Fruit fly (Drosophila melanogaster) whole organism, embryonic: ENCODE data around the gene CG45045.

Source experiments
- Aef1 ChIP-seq: fragments of 200-800 bp; sonication (Bioruptor generic); IDR thresholded peaks from 3 replicates; pipeline ENCODE4 v1.3.6; 2022; ENCODE audit warnings: missing biosample characterization, missing genetic modification characterization
- C15 ChIP-seq: fragments of 200-800 bp; sonication (Bioruptor generic); IDR thresholded peaks from 3 replicates; pipeline ENCODE4 v1.3.6; 2022; ENCODE audit warnings: missing biosample characterization, missing genetic modification characterization
- CG10267 ChIP-seq: fragments of 200-800 bp; sonication (Bioruptor generic); optimal IDR thresholded peaks from 2 replicates; lab custom pipeline; 2018; ENCODE audit warnings: missing biosample characterization, mild to moderate bottlenecking, missing genetic modification characterization, moderate library complexity
- CG12659 ChIP-seq: fragments of 200-800 bp; sonication (Bioruptor generic); optimal IDR thresholded peaks from 3 replicates; lab custom pipeline; 2017; ENCODE audit warnings: mild to moderate bottlenecking, missing biosample characterization, missing genetic modification reagents, missing genetic modification characterization
- CG13296 ChIP-seq: fragments of 200-800 bp; sonication (Bioruptor generic); optimal IDR thresholded peaks from 3 replicates; lab custom pipeline; 2018; ENCODE audit warnings: missing biosample characterization, mild to moderate bottlenecking, missing genetic modification characterization
- CG13424 ChIP-seq: fragments of 200-800 bp; sonication (Bioruptor generic); optimal IDR thresholded peaks from 2 replicates; lab custom pipeline; 2019; ENCODE audit warnings: missing biosample characterization, mild to moderate bottlenecking, missing genetic modification characterization, moderate library complexity
- CG13624 ChIP-seq: fragments of 200-800 bp; sonication (Bioruptor generic); optimal IDR thresholded peaks from 2 replicates; lab custom pipeline; 2016; ENCODE audit warnings: missing biosample characterization, missing genetic modification characterization
- CG14710 ChIP-seq: fragments of 200-800 bp; sonication (Bioruptor generic); optimal IDR thresholded peaks from 3 replicates; lab custom pipeline; 2019; ENCODE audit warnings: missing biosample characterization, mild to moderate bottlenecking, missing genetic modification characterization, moderate library complexity
- CG15601 ChIP-seq: fragments of 200-800 bp; sonication (Bioruptor generic); optimal IDR thresholded peaks from 3 replicates; lab custom pipeline; 2019; ENCODE audit warnings: missing biosample characterization, mild to moderate bottlenecking, missing genetic modification characterization, moderate library complexity
- CG17361 ChIP-seq: fragments of 200-800 bp; sonication (Bioruptor generic); IDR thresholded peaks from 3 replicates; pipeline ENCODE4 v1.3.6; 2022; ENCODE audit warnings: missing biosample characterization, missing genetic modification characterization
- CG18476 ChIP-seq: fragments of 200-800 bp; sonication (Bioruptor generic); optimal IDR thresholded peaks from 2 replicates; lab custom pipeline; 2016; ENCODE audit warnings: missing biosample characterization, mild to moderate bottlenecking, missing genetic modification characterization
- CG2129 ChIP-seq: fragments of 200-800 bp; sonication (Bioruptor generic); IDR thresholded peaks from 2 replicates; pipeline ENCODE4 v1.3.6; 2022; ENCODE audit warnings: missing biosample characterization, missing genetic modification characterization; ENCODE audit not compliant: partially characterized antibody
- CG31441 ChIP-seq: fragments of 200-800 bp; sonication (Bioruptor generic); IDR thresholded peaks from 2 replicates; pipeline ENCODE4 v1.3.6; 2022; ENCODE audit warnings: missing biosample characterization, missing genetic modification characterization
- CG3847 ChIP-seq: fragments of 200-800 bp; sonication (Bioruptor generic); IDR thresholded peaks from 2 replicates; pipeline ENCODE4 v1.3.6; 2022; ENCODE audit warnings: missing biosample characterization, missing genetic modification characterization
- CG4404 ChIP-seq: fragments of 200-800 bp; sonication (Bioruptor generic); IDR thresholded peaks from 2 replicates; pipeline ENCODE4 v1.3.6; 2022; ENCODE audit warnings: missing biosample characterization, missing genetic modification characterization
- CG4707 ChIP-seq: fragments of 200-800 bp; sonication (Bioruptor generic); optimal IDR thresholded peaks from 2 replicates; lab custom pipeline; 2018; ENCODE audit warnings: missing biosample characterization, mild to moderate bottlenecking, missing genetic modification characterization, moderate library complexity
- CG6791 ChIP-seq: fragments of 200-800 bp; sonication (Bioruptor generic); IDR thresholded peaks from 3 replicates; pipeline ENCODE4 v1.3.6; 2022; ENCODE audit warnings: missing biosample characterization, missing genetic modification characterization; ENCODE audit not compliant: partially characterized antibody
- CG6854 ChIP-seq: fragments of 200-800 bp; sonication (Bioruptor generic); optimal IDR thresholded peaks from 3 replicates; lab custom pipeline; 2017; ENCODE audit warnings: missing biosample characterization, mild to moderate bottlenecking, missing genetic modification characterization
- CG7372 ChIP-seq: fragments of 200-800 bp; sonication (Bioruptor generic); IDR thresholded peaks from 2 replicates; pipeline ENCODE4 v1.3.6; 2022; ENCODE audit warnings: missing biosample characterization, missing genetic modification characterization
- CG8290 ChIP-seq, 3 experiments: fragments of 200-800 bp; sonication (Bioruptor generic); optimal IDR thresholded peaks; 2 replicates each; lab custom pipeline; 2016 to 2019; ENCODE audit warnings: missing biosample characterization in 3 of 3, missing genetic modification characterization in 3 of 3, mild to moderate bottlenecking in 2 of 3, moderate library complexity in 1 of 3
- CG8478 ChIP-seq: fragments of >200 bp; optimal IDR thresholded peaks from 2 replicates; lab custom pipeline; 2018
- NFAT ChIP-seq: fragments of 200-800 bp; sonication (Bioruptor generic); IDR thresholded peaks from 2 replicates; pipeline ENCODE4 v1.3.6; 2022; ENCODE audit warnings: missing biosample characterization, missing genetic modification characterization
- Nf-YC ChIP-seq: fragments of 200-800 bp; optimal IDR thresholded peaks from 3 replicates; lab custom pipeline; 2019; ENCODE audit warnings: missing biosample characterization, mild to moderate bottlenecking, missing genetic modification characterization, moderate library complexity
- PHDP ChIP-seq: fragments of 200-800 bp; sonication (Bioruptor generic); optimal IDR thresholded peaks from 3 replicates; lab custom pipeline; 2018; ENCODE audit warnings: missing biosample characterization, mild to moderate bottlenecking, missing genetic modification characterization, moderate library complexity
- Rfx ChIP-seq: fragments of 200-800 bp; sonication (Bioruptor generic); IDR thresholded peaks from 2 replicates; pipeline ENCODE4 v1.3.6; 2022; ENCODE audit warnings: missing biosample characterization, missing genetic modification characterization
- Sox100B ChIP-seq: fragments of 200-800 bp; sonication (Bioruptor generic); optimal IDR thresholded peaks from 3 replicates; lab custom pipeline; 2018; ENCODE audit warnings: missing biosample characterization, mild to moderate bottlenecking, missing genetic modification characterization
- Sox102F ChIP-seq: fragments of 200-800 bp; sonication (Bioruptor generic); optimal IDR thresholded peaks from 2 replicates; lab custom pipeline; 2018; ENCODE audit warnings: missing biosample characterization, mild to moderate bottlenecking, missing genetic modification characterization, moderate library complexity
- Taf1 ChIP-seq: fragments of 200-800 bp; sonication (Bioruptor generic); IDR thresholded peaks from 2 replicates; pipeline ENCODE4 v1.3.6; 2022; ENCODE audit warnings: missing biosample characterization, missing genetic modification characterization
- az2 ChIP-seq: fragments of 200-800 bp; sonication (Bioruptor generic); optimal IDR thresholded peaks from 3 replicates; lab custom pipeline; 2016; ENCODE audit warnings: missing biosample characterization, missing genetic modification characterization
- bsh ChIP-seq, 2 experiments: fragments of 200-800 bp; sonication (Bioruptor generic); optimal IDR thresholded peaks; 2 replicates each; lab custom pipeline; 2017 to 2018; ENCODE audit warnings: mild to moderate bottlenecking in 2 of 2, missing biosample characterization in 2 of 2, missing genetic modification characterization in 2 of 2, moderate library complexity in 1 of 2
- btn ChIP-seq: fragments of 200-800 bp; sonication (Bioruptor generic); optimal IDR thresholded peaks from 2 replicates; lab custom pipeline; 2016; ENCODE audit warnings: missing biosample characterization, missing genetic modification characterization
- cwo ChIP-seq: fragments of 200-800 bp; sonication (Bioruptor generic); optimal IDR thresholded peaks from 3 replicates; lab custom pipeline; 2017; ENCODE audit warnings: missing biosample characterization, missing genetic modification characterization, mild to moderate bottlenecking, moderate library complexity, missing genetic modification reagents
- dm ChIP-seq: fragments of 200-800 bp; sonication (Bioruptor generic); optimal IDR thresholded peaks from 3 replicates; lab custom pipeline; 2016; ENCODE audit warnings: missing biosample characterization, missing genetic modification characterization
- eyg ChIP-seq: fragments of 200-800 bp; sonication (Bioruptor generic); optimal IDR thresholded peaks from 3 replicates; lab custom pipeline; 2016; ENCODE audit warnings: missing biosample characterization, missing genetic modification characterization
- ftz-f1 ChIP-seq: fragments of 200-800 bp; sonication (Bioruptor generic); optimal IDR thresholded peaks from 2 replicates; lab custom pipeline; 2016; ENCODE audit warnings: missing biosample characterization, missing genetic modification characterization
- gcm ChIP-seq: fragments of 200-800 bp; sonication (Bioruptor generic); optimal IDR thresholded peaks from 2 replicates; lab custom pipeline; 2019; ENCODE audit warnings: missing biosample characterization, mild to moderate bottlenecking, missing genetic modification characterization, moderate library complexity
- gem ChIP-seq: fragments of 200-800 bp; sonication (Bioruptor generic); optimal IDR thresholded peaks from 2 replicates; lab custom pipeline; 2019; ENCODE audit warnings: missing biosample characterization, mild to moderate bottlenecking, missing genetic modification characterization, moderate library complexity
- h ChIP-seq: fragments of >200 bp; optimal IDR thresholded peaks from 2 replicates; lab custom pipeline; 2017
- hth ChIP-seq: fragments of >200 bp; optimal IDR thresholded peaks from 2 replicates; lab custom pipeline; 2017; ENCODE audit warnings: inconsistent platforms
- luna ChIP-seq: fragments of 200-800 bp; sonication (Bioruptor generic); optimal IDR thresholded peaks from 2 replicates; lab custom pipeline; 2016; ENCODE audit warnings: missing biosample characterization, missing genetic modification characterization
- nerfin-1 ChIP-seq: fragments of 200-800 bp; sonication (Bioruptor generic); optimal IDR thresholded peaks from 3 replicates; lab custom pipeline; 2019; ENCODE audit warnings: missing biosample characterization, mild to moderate bottlenecking, missing genetic modification characterization, moderate library complexity
- pfk ChIP-seq: fragments of 200-800 bp; sonication (Bioruptor generic); optimal IDR thresholded peaks from 2 replicates; lab custom pipeline; 2018; ENCODE audit warnings: missing biosample characterization, mild to moderate bottlenecking, missing genetic modification characterization, moderate library complexity
- row ChIP-seq: fragments of 200-800 bp; sonication (Bioruptor generic); IDR thresholded peaks from 3 replicates; pipeline ENCODE4 v1.3.6; 2022; ENCODE audit warnings: missing biosample characterization, missing genetic modification characterization
- run ChIP-seq: fragments of 200-800 bp; sonication (Bioruptor generic); optimal IDR thresholded peaks from 3 replicates; lab custom pipeline; 2018; ENCODE audit warnings: missing biosample characterization, mild to moderate bottlenecking, missing genetic modification characterization
- schlank ChIP-seq: fragments of 200-800 bp; sonication (Bioruptor generic); optimal IDR thresholded peaks from 2 replicates; lab custom pipeline; 2018; ENCODE audit warnings: missing biosample characterization, mild to moderate bottlenecking, missing genetic modification characterization
- sd ChIP-seq: fragments of 200-800 bp; sonication (Bioruptor generic); optimal IDR thresholded peaks from 3 replicates; lab custom pipeline; 2018; ENCODE audit warnings: missing biosample characterization, mild to moderate bottlenecking, missing genetic modification characterization, moderate library complexity
- stc ChIP-seq: fragments of 200-800 bp; sonication (Bioruptor generic); IDR thresholded peaks from 2 replicates; pipeline ENCODE4 v1.3.6; 2022; ENCODE audit warnings: missing biosample characterization, missing genetic modification characterization
- tgo ChIP-seq: fragments of 200-800 bp; sonication (Bioruptor generic); IDR thresholded peaks from 3 replicates; pipeline ENCODE4 v1.3.6; 2022; ENCODE audit warnings: missing biosample characterization, missing genetic modification characterization
- trem ChIP-seq: fragments of 200-800 bp; optimal IDR thresholded peaks from 3 replicates; lab custom pipeline; 2019; ENCODE audit warnings: missing biosample characterization, mild to moderate bottlenecking, missing genetic modification characterization, moderate library complexity
- wdn ChIP-seq: fragments of 200-800 bp; sonication (Bioruptor generic); IDR thresholded peaks from 2 replicates; pipeline ENCODE4 v1.3.6; 2022; ENCODE audit warnings: missing biosample characterization, missing genetic modification characterization
- zen ChIP-seq: fragments of 200-800 bp; sonication (Bioruptor generic); optimal IDR thresholded peaks from 3 replicates; lab custom pipeline; 2018; ENCODE audit warnings: missing biosample characterization, mild to moderate bottlenecking, missing genetic modification characterization, moderate library complexity
- zen2 ChIP-seq: fragments of 200-800 bp; sonication (Bioruptor generic); IDR thresholded peaks from 3 replicates; pipeline ENCODE4 v1.3.6; 2022; ENCODE audit warnings: missing biosample characterization, missing genetic modification characterization; ENCODE audit not compliant: partially characterized antibody

CG45045 gene

DNA sequence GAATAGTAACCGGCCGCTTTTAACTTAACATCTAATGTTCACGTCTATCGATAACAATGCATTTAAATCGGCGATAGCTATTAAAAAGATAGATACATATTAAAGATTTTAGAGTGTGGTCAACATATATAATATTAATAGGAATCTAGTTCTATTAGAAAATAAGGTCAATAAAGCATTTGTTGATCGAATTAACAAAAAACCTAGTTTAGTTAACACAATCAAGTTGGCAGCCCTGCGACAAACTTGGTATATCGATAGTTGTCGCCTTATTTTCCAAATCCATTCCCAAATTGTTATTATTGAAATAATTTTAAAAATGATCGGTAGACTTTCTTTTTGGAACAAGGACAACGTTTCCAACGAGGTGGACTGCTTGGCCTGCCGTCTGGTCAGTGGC is 17.5 kb downstream of the CG45045 start, which contains the start of the genes CG31251 and CG31360 (continued):
- TF ChIP-seq bsh (GFP tag; optimal IDR thresholded peaks at IDR 0.05; lab: Kevin White, UChicago) (no peak), CG15601 (tag; lab: Kevin White, UChicago) (no peak), gcm (GFP tag; lab: Kevin White, UChicago) (no peak), Nf-YC (tag; lab: Kevin White, UChicago) (peak; percentile 48), zen2 (peak; percentile 85; the same call in 2 of the 3 replicates), eyg (no peak), C15 (GFP tag; lab: Robert Waterston, UW) (no peak), row (GFP tag; lab: Robert Waterston, UW) (peak; percentile 59; the same call in 2 of the 3 replicates), Rfx (GFP tag; lab: Robert Waterston, UW) (no peak), Sox102F (GFP tag; lab: Kevin White, UChicago) (no peak), CG6791 (GFP tag; lab: Robert Waterston, UW) (peak; percentile 74), PHDP (peak; percentile 3), CG14710 (tag; lab: Kevin White, UChicago) (peak; percentile 37), CG6854 (GFP tag; lab: Kevin White, UChicago) (no peak), h (no peak), CG4707 (no peak), trem (tag; lab: Kevin White, UChicago) (peak; percentile 99), tgo (no peak), NFAT (no peak), CG13424 (tag; lab: Kevin White, UChicago) (no peak), Taf1 (GFP tag; lab: Robert Waterston, UW) (no peak), btn (GFP tag; lab: Kevin White, UChicago) (no peak), CG17361 (GFP tag; lab: Robert Waterston, UW) (no peak), CG2129 (GFP tag; lab: Robert Waterston, UW) (peak; percentile 66), CG10267 (tag; lab: Kevin White, UChicago) (peak; percentile 34), CG7372 (GFP tag; lab: Robert Waterston, UW) (no peak), CG12659 (GFP tag; lab: Kevin White, UChicago) (peak; percentile 51), luna (GFP tag; lab: Kevin White, UChicago) (no peak), CG8290 (GFP tag; optimal IDR thresholded peaks at IDR 0.05; lab: Kevin White, UChicago) (peak; percentile 15), CG8290 (tag; optimal IDR thresholded peaks at IDR 0.05; lab: Kevin White, UChicago) (no peak)

DNA sequence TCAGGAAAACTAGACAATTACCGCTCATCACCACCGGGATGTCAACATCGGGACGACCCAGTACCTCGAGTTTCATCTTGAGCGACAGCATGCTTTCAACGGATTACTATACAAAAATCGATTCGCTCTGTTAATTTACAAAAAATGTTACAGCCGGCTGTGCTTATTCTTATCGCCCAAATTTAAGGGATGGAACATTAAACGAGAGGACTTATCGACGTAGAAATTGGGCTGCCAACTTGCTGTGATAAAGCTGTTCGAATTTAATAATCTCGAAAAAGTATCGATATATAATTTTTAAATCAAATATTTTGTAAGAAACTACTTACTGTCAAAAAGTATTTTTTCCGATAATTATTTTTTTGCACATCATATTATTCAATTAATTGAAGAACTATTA is 19.5 kb downstream of the CG45045 start, which contains the start of gene CG31249:
Gene CG31249, minus strand, starts transcription at position 197 of the 400 bp plus-strand sequence.
- no peak for TF ChIP-seq CG31441
- TF ChIP-seq nerfin-1 (tag; lab: Kevin White, UChicago): no peak
- no peak for TF ChIP-seq zen (tag; lab: Kevin White, UChicago)
- TF ChIP-seq dm: no peak
- no peak for TF ChIP-seq wdn
- no peak for TF ChIP-seq ftz-f1 (GFP tag; lab: Kevin White, UChicago)
- TF ChIP-seq CG4404: no peak
- no peak for TF ChIP-seq Sox100B (GFP tag; lab: Kevin White, UChicago)
- no peak for TF ChIP-seq cwo (GFP tag; lab: Kevin White, UChicago)
- no peak for TF ChIP-seq CG13624 (GFP tag; lab: Kevin White, UChicago)
- no peak for TF ChIP-seq run (tag; lab: Kevin White, UChicago)
- TF ChIP-seq pfk (GFP tag; lab: Kevin White, UChicago): no peak
- no peak for TF ChIP-seq stc (GFP tag; lab: Robert Waterston, UW)
- TF ChIP-seq az2 (GFP tag; lab: Kevin White, UChicago): no peak
- TF ChIP-seq CG3847: peak; percentile 22; the same call in 1 of the 2 replicates
- TF ChIP-seq sd (tag; lab: Kevin White, UChicago): no peak
- TF ChIP-seq CG18476 (GFP tag; lab: Kevin White, UChicago): no peak
- TF ChIP-seq hth (lab: Kevin White, UChicago): no peak
- no peak for TF ChIP-seq gem (tag; lab: Kevin White, UChicago)
- TF ChIP-seq CG8478: no peak
- no peak for TF ChIP-seq Sox102F (GFP tag; lab: Kevin White, UChicago)
- TF ChIP-seq Aef1 (GFP tag; lab: Robert Waterston, UW): no peak
- TF ChIP-seq schlank (tag; lab: Kevin White, UChicago): no peak
- no peak for TF ChIP-seq CG13296 (GFP tag; lab: Kevin White, UChicago)
